Fruit fly (Drosophila melanogaster) whole organism, embryonic: ENCODE results near the gene NPF.

Experiments used
- BEAF-32 ChIP-seq: fragments of 200-800 bp; sonication (Bioruptor generic); optimal IDR thresholded peaks from 3 replicates; lab custom pipeline; 2017; ENCODE audit warnings: missing biosample characterization, missing genetic modification characterization, mild to moderate bottlenecking, moderate library complexity, missing genetic modification reagents
- C15 ChIP-seq: fragments of 200-800 bp; sonication (Bioruptor generic); IDR thresholded peaks from 3 replicates; pipeline ENCODE4 v1.3.6; 2022; ENCODE audit warnings: missing biosample characterization, missing genetic modification characterization
- CG13287 ChIP-seq: fragments of 200-800 bp; sonication (Bioruptor generic); IDR thresholded peaks from 2 replicates; pipeline ENCODE4 v1.3.6; 2022; ENCODE audit warnings: missing biosample characterization, missing genetic modification characterization; ENCODE audit not compliant: partially characterized antibody
- CG16813 ChIP-seq: fragments of 200-800 bp; sonication (Bioruptor generic); IDR thresholded peaks from 3 replicates; pipeline ENCODE4 v1.3.6; 2022; ENCODE audit warnings: missing biosample characterization, missing genetic modification characterization; ENCODE audit not compliant: partially characterized antibody
- CG2875 ChIP-seq: fragments of 200-800 bp; sonication (Bioruptor generic); optimal IDR thresholded peaks from 2 replicates; lab custom pipeline; 2017; ENCODE audit warnings: missing biosample characterization, mild to moderate bottlenecking, missing genetic modification characterization, missing genetic modification reagents
- CG31441 ChIP-seq: fragments of 200-800 bp; sonication (Bioruptor generic); IDR thresholded peaks from 2 replicates; pipeline ENCODE4 v1.3.6; 2022; ENCODE audit warnings: missing biosample characterization, missing genetic modification characterization
- CG3163 ChIP-seq: fragments of 200-800 bp; sonication (Bioruptor generic); optimal IDR thresholded peaks from 3 replicates; lab custom pipeline; 2016; ENCODE audit warnings: missing biosample characterization, missing genetic modification characterization
- CG34224 ChIP-seq: fragments of 200-800 bp; sonication (Bioruptor generic); IDR thresholded peaks from 3 replicates; pipeline ENCODE4 v1.3.6; 2022; ENCODE audit warnings: missing biosample characterization, missing genetic modification characterization; ENCODE audit not compliant: partially characterized antibody
- CG34422 ChIP-seq: fragments of 200-800 bp; sonication (Bioruptor generic); IDR thresholded peaks from 3 replicates; pipeline ENCODE4 v1.3.6; 2022; ENCODE audit warnings: missing biosample characterization, missing genetic modification characterization
- CG4730 ChIP-seq: fragments of 200-800 bp; sonication (Bioruptor generic); IDR thresholded peaks from 2 replicates; pipeline ENCODE4 v1.3.6; 2022; ENCODE audit warnings: missing biosample characterization, missing genetic modification characterization
- CG6791 ChIP-seq: fragments of 200-800 bp; sonication (Bioruptor generic); IDR thresholded peaks from 3 replicates; pipeline ENCODE4 v1.3.6; 2022; ENCODE audit warnings: missing biosample characterization, missing genetic modification characterization; ENCODE audit not compliant: partially characterized antibody
- CG7556 ChIP-seq: fragments of 200-800 bp; sonication (Bioruptor generic); optimal IDR thresholded peaks from 2 replicates; lab custom pipeline; 2017; ENCODE audit warnings: missing biosample characterization, mild to moderate bottlenecking, missing genetic modification characterization
- Dbx ChIP-seq: fragments of 200-800 bp; sonication (Bioruptor generic); IDR thresholded peaks from 3 replicates; pipeline ENCODE4 v1.3.6; 2022; ENCODE audit warnings: missing biosample characterization, missing genetic modification characterization
- Dp ChIP-seq: fragments of 200-800 bp; sonication (Bioruptor generic); optimal IDR thresholded peaks from 2 replicates; lab custom pipeline; 2018; ENCODE audit warnings: missing biosample characterization, mild to moderate bottlenecking, missing genetic modification characterization, moderate library complexity
- E2f2 ChIP-seq: fragments of 200-800 bp; sonication (Bioruptor generic); IDR thresholded peaks from 2 replicates; pipeline ENCODE4 v1.3.6; 2022; ENCODE audit warnings: missing biosample characterization, missing genetic modification characterization
- Ets65A ChIP-seq: fragments of 200-800 bp; sonication (Bioruptor generic); peaks from one replicate; lab custom pipeline; 2016; ENCODE audit warnings: missing biosample characterization, missing genetic modification characterization
- H2.0 ChIP-seq: fragments of 200-800 bp; sonication (Bioruptor generic); IDR thresholded peaks from 2 replicates; pipeline ENCODE4 v1.3.6; 2022; ENCODE audit warnings: missing biosample characterization, missing genetic modification characterization
- Hand ChIP-seq: fragments of 200-800 bp; sonication (Bioruptor generic); optimal IDR thresholded peaks from 2 replicates; lab custom pipeline; 2017; ENCODE audit warnings: mild to moderate bottlenecking, missing biosample characterization, missing genetic modification reagents, missing genetic modification characterization
- Hr39 ChIP-seq: fragments of >200 bp; optimal IDR thresholded peaks from 2 replicates; lab custom pipeline; 2017
- MESR4 ChIP-seq: fragments of 200-800 bp; sonication (Bioruptor generic); optimal IDR thresholded peaks from 2 replicates; lab custom pipeline; 2018; ENCODE audit warnings: missing biosample characterization, mild to moderate bottlenecking, missing genetic modification characterization, moderate library complexity
- Med ChIP-seq: fragments of 200-800 bp; sonication (Bioruptor generic); peaks from one replicate; lab custom pipeline; 2016; ENCODE audit warnings: missing biosample characterization, missing genetic modification characterization, mild to moderate bottlenecking, inconsistent platforms, moderate library complexity
- Meics ChIP-seq: fragments of 200-800 bp; sonication (Bioruptor generic); optimal IDR thresholded peaks from 2 replicates; lab custom pipeline; 2017; ENCODE audit warnings: missing biosample characterization, mild to moderate bottlenecking, missing genetic modification characterization
- Rfx ChIP-seq: fragments of 200-800 bp; sonication (Bioruptor generic); IDR thresholded peaks from 2 replicates; pipeline ENCODE4 v1.3.6; 2022; ENCODE audit warnings: missing biosample characterization, missing genetic modification characterization
- Scr ChIP-seq: fragments of 200-800 bp; sonication (Bioruptor generic); IDR thresholded peaks from 2 replicates; pipeline ENCODE4 v1.3.6; 2022; ENCODE audit warnings: missing biosample characterization, missing genetic modification characterization; ENCODE audit not compliant: partially characterized antibody
- Sin3A ChIP-seq: fragments of >200 bp; optimal IDR thresholded peaks from 2 replicates; lab custom pipeline; 2018
- Sry-δ ChIP-seq: fragments of 200-800 bp; sonication (Bioruptor generic); optimal IDR thresholded peaks from 2 replicates; lab custom pipeline; 2016; ENCODE audit warnings: missing biosample characterization, missing genetic modification characterization
- Trl ChIP-seq, 3 experiments: fragments of >200 bp in 2 of 3; fragments of 200-800 bp in 1 of 3; sonication (Bioruptor generic) in 1 of 3; optimal IDR thresholded peaks; 2 replicates in 1 of 3; 3 replicates in 2 of 3; lab custom pipeline; 2016 to 2017; ENCODE audit warnings: missing biosample characterization in 1 of 3, missing genetic modification characterization in 1 of 3
- YL-1 ChIP-seq: fragments of 200-800 bp; sonication (Bioruptor generic); optimal IDR thresholded peaks from 3 replicates; lab custom pipeline; 2017; ENCODE audit warnings: missing biosample characterization, mild to moderate bottlenecking, missing genetic modification characterization
- bbx ChIP-seq: fragments of 200-800 bp; sonication (Bioruptor generic); IDR thresholded peaks from 2 replicates; pipeline ENCODE4 v1.3.6; 2022; ENCODE audit warnings: missing biosample characterization, missing genetic modification characterization; ENCODE audit not compliant: partially characterized antibody
- bigmax ChIP-seq: fragments of 200-800 bp; sonication (Bioruptor generic); optimal IDR thresholded peaks from 2 replicates; lab custom pipeline; 2018; ENCODE audit warnings: missing biosample characterization, mild to moderate bottlenecking, missing genetic modification characterization
- dm ChIP-seq: fragments of 200-800 bp; sonication (Bioruptor generic); optimal IDR thresholded peaks from 3 replicates; lab custom pipeline; 2016; ENCODE audit warnings: missing biosample characterization, missing genetic modification characterization
- gce ChIP-seq: fragments of 200-800 bp; sonication (Bioruptor generic); IDR thresholded peaks from 3 replicates; pipeline ENCODE4 v1.3.6; 2022; ENCODE audit warnings: missing biosample characterization, missing genetic modification characterization
- grau ChIP-seq: fragments of 200-800 bp; optimal IDR thresholded peaks from 3 replicates; lab custom pipeline; 2019; ENCODE audit warnings: missing biosample characterization, mild to moderate bottlenecking, missing genetic modification characterization, moderate library complexity
- hbn ChIP-seq: fragments of 200-800 bp; sonication (Bioruptor generic); IDR thresholded peaks from 2 replicates; pipeline ENCODE4 v1.3.6; 2022; ENCODE audit warnings: missing biosample characterization, missing genetic modification characterization; ENCODE audit not compliant: partially characterized antibody
- mirr ChIP-seq: fragments of 200-800 bp; sonication (Bioruptor generic); optimal IDR thresholded peaks from 3 replicates; lab custom pipeline; 2018; ENCODE audit warnings: missing biosample characterization, mild to moderate bottlenecking, missing genetic modification characterization
- mld ChIP-seq: fragments of 200-800 bp; sonication (Bioruptor generic); IDR thresholded peaks from 3 replicates; pipeline ENCODE4 v1.3.6; 2022; ENCODE audit warnings: missing biosample characterization, missing genetic modification characterization; ENCODE audit not compliant: partially characterized antibody
- nerfin-2 ChIP-seq: fragments of 200-800 bp; sonication (Bioruptor generic); IDR thresholded peaks from 2 replicates; pipeline ENCODE4 v1.3.6; 2022; ENCODE audit warnings: missing biosample characterization, missing genetic modification characterization; ENCODE audit not compliant: partially characterized antibody
- nom ChIP-seq: fragments of 200-800 bp; sonication (Bioruptor generic); optimal IDR thresholded peaks from 2 replicates; lab custom pipeline; 2017; ENCODE audit warnings: missing biosample characterization, missing genetic modification characterization, mild to moderate bottlenecking, moderate library complexity, missing genetic modification reagents
- pzg ChIP-seq: fragments of 200-800 bp; sonication (Bioruptor generic); optimal IDR thresholded peaks from 3 replicates; lab custom pipeline; 2018; ENCODE audit warnings: missing biosample characterization, mild to moderate bottlenecking, missing genetic modification characterization, moderate library complexity
- run ChIP-seq: fragments of 200-800 bp; sonication (Bioruptor generic); optimal IDR thresholded peaks from 3 replicates; lab custom pipeline; 2018; ENCODE audit warnings: missing biosample characterization, mild to moderate bottlenecking, missing genetic modification characterization
- sima ChIP-seq: fragments of 200-800 bp; sonication (Bioruptor generic); optimal IDR thresholded peaks from 2 replicates; lab custom pipeline; 2016; ENCODE audit warnings: missing biosample characterization, missing genetic modification characterization
- slou ChIP-seq: fragments of 200-800 bp; sonication (Bioruptor generic); optimal IDR thresholded peaks from 3 replicates; lab custom pipeline; 2016; ENCODE audit warnings: missing biosample characterization, missing genetic modification characterization
- vnd ChIP-seq: fragments of 200-800 bp; sonication (Bioruptor generic); IDR thresholded peaks from 3 replicates; pipeline ENCODE4 v1.3.6; 2022; ENCODE audit warnings: missing biosample characterization, missing genetic modification characterization; ENCODE audit not compliant: partially characterized antibody

NPF gene

dm6 chr3R:16647716-16648016, 38.6 kb downstream of the NPF start:
- TF ChIP-seq E2f2 (GFP tag; lab: Robert Waterston, UW) (0 out of 2 replicates have a peak, but pooled peaks have one; percentile 44), CG31441 (no peak), dm (GFP tag; lab: Kevin White, UChicago) (peak; percentile 90), run (tag; lab: Kevin White, UChicago) (no peak), bigmax (GFP tag; lab: Kevin White, UChicago) (peak; percentile 99), CG13287 (GFP tag; lab: Robert Waterston, UW) (peak; percentile 22; the same call in 1 of the 2 replicates), CG34224 (peak; percentile 77; the same call in 2 of the 3 replicates), H2.0 (GFP tag; lab: Robert Waterston, UW) (no peak), bbx (GFP tag; lab: Robert Waterston, UW) (peak; percentile 2; the same call in 1 of the 2 replicates), Dp (GFP tag; lab: Kevin White, UChicago) (peak; percentile 39), BEAF-32 (peak; percentile 51), CG7556 (GFP tag; lab: Kevin White, UChicago) (no peak), MESR4 (GFP tag; lab: Kevin White, UChicago) (peak; percentile 89), nom (GFP tag; lab: Kevin White, UChicago) (peak; percentile 50), Med (peak; percentile 43), gce (GFP tag; lab: Robert Waterston, UW) (no peak), grau (tag; lab: Kevin White, UChicago) (no peak), sima (GFP tag; lab: Kevin White, UChicago) (no peak), C15 (GFP tag; lab: Robert Waterston, UW) (no peak), Trl (optimal IDR thresholded peaks at IDR 0.05; lab: Kevin White, UChicago) (peak in 1 of 2 experiments; percentile 24), Trl (GFP tag; optimal IDR thresholded peaks at IDR 0.05; lab: Kevin White, UChicago) (no peak), CG34422 (GFP tag; lab: Robert Waterston, UW) (peak; percentile 61; the same call in 1 of the 3 replicates), CG4730 (GFP tag; lab: Robert Waterston, UW) (no peak), YL-1 (GFP tag; lab: Kevin White, UChicago) (peak; percentile 87), mirr (peak; percentile 2), Sry-δ (GFP tag; lab: Kevin White, UChicago) (peak; percentile 36), mld (GFP tag; lab: Robert Waterston, UW) (0 out of 3 replicates have a peak, but pooled peaks have one; percentile 12), hbn (GFP tag; lab: Robert Waterston, UW) (peak; percentile 43; the same call in 1 of the 2 replicates), Hand (GFP tag; lab: Kevin White, UChicago) (no peak), Meics (GFP tag; lab: Kevin White, UChicago) (no peak), CG3163 (GFP tag; lab: Kevin White, UChicago) (peak; percentile 42), CG16813 (GFP tag; lab: Robert Waterston, UW) (0 out of 3 replicates have a peak, but pooled peaks have one; percentile 45), Scr (GFP tag; lab: Robert Waterston, UW) (peak; percentile 50; the same call in 1 of the 2 replicates), pzg (peak; percentile 1), Sin3A (peak; percentile 53), nerfin-2 (peak; percentile 4; the same call in 1 of the 2 replicates)

- TF ChIP-seq CG6791 = 0 out of 3 replicates have a peak, but pooled peaks have one; percentile 30
- peak; percentile 34; the same call in 1 of the 3 replicates for TF ChIP-seq Dbx (GFP tag; lab: Robert Waterston, UW)
- no peak for TF ChIP-seq CG2875
- TF ChIP-seq Med = peak; percentile 66
- 0 out of 2 replicates have a peak, but pooled peaks have one; percentile 0 for TF ChIP-seq hbn (GFP tag; lab: Robert Waterston, UW)
- TF ChIP-seq vnd (GFP tag; lab: Robert Waterston, UW) = no peak
- TF ChIP-seq Ets65A (GFP tag; lab: Kevin White, UChicago) = peak; percentile 63
- TF ChIP-seq Rfx (GFP tag; lab: Robert Waterston, UW) = 0 out of 2 replicates have a peak, but pooled peaks have one; percentile 9
- TF ChIP-seq slou (GFP tag; lab: Kevin White, UChicago) = no peak
- no peak for TF ChIP-seq Hr39 (lab: Kevin White, UChicago)
These were observed 40.3 kb downstream of the NPF start for dm6 chr3R:16649282-16649681.
